Worm (Caenorhabditis elegans): ENCODE measurements around the gene skr-6.

DNA sequence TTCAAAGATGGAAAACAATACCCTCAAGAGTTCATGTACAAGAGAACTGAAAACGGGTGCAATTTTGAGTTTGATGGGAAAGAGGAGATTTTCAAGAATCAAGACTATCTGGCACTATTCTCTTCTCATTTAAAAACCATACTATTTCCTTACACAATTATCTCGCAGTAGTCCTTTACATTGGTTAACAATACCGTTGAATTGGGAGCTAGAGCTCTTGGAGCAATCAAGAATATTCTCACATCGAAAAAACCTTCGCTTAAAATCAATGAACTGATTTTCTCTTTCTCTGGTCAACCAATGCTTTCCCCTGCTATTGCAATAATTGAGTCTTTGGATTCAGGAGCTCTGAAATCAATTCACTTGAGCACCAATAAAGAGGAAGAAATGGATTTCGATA lies 16.3 kb downstream of the skr-6 start, which contains the start of gene R10E8.2:
- no peak for TF ChIP-seq dao-5 (tag; optimal IDR thresholded peaks at IDR 0.05)
- TF ChIP-seq W03F9.2 (tag; optimal IDR thresholded peaks at IDR 0.05) = no peak
